Fruit fly (Drosophila melanogaster) whole organism, embryonic: ENCODE data around the gene CG7120.

ENCODE experiments used
- CG10366 ChIP-seq: fragments of 200-800 bp; sonication (Bioruptor generic); IDR thresholded peaks from 2 replicates; pipeline ENCODE4 v1.3.6; 2022; ENCODE audit warnings: missing biosample characterization, missing genetic modification characterization
- CG11247 ChIP-seq: fragments of 200-800 bp; sonication (Bioruptor generic); IDR thresholded peaks from 2 replicates; pipeline ENCODE4 v1.3.6; 2022; ENCODE audit warnings: missing biosample characterization, missing genetic modification characterization
- CG13894 ChIP-seq: fragments of 200-800 bp; sonication (Bioruptor generic); optimal IDR thresholded peaks from 3 replicates; lab custom pipeline; 2018; ENCODE audit warnings: missing biosample characterization, mild to moderate bottlenecking, missing genetic modification characterization, moderate library complexity
- CG14441 ChIP-seq: fragments of 200-800 bp; sonication (Bioruptor generic); IDR thresholded peaks from 2 replicates; pipeline ENCODE4 v1.3.6; 2022; ENCODE audit warnings: missing biosample characterization, missing genetic modification characterization
- CG15269 ChIP-seq: fragments of 200-800 bp; sonication (Bioruptor generic); optimal IDR thresholded peaks from 2 replicates; lab custom pipeline; 2018; ENCODE audit warnings: missing biosample characterization, mild to moderate bottlenecking, missing genetic modification characterization, moderate library complexity
- CG16815 ChIP-seq: fragments of 200-800 bp; sonication (Bioruptor generic); optimal IDR thresholded peaks from 3 replicates; lab custom pipeline; 2017; ENCODE audit warnings: missing biosample characterization, mild to moderate bottlenecking, missing genetic modification characterization
- CG2875 ChIP-seq: fragments of 200-800 bp; sonication (Bioruptor generic); optimal IDR thresholded peaks from 2 replicates; lab custom pipeline; 2017; ENCODE audit warnings: missing biosample characterization, mild to moderate bottlenecking, missing genetic modification characterization, missing genetic modification reagents
- CG6854 ChIP-seq: fragments of 200-800 bp; sonication (Bioruptor generic); optimal IDR thresholded peaks from 3 replicates; lab custom pipeline; 2017; ENCODE audit warnings: missing biosample characterization, mild to moderate bottlenecking, missing genetic modification characterization
- CG7372 ChIP-seq: fragments of 200-800 bp; sonication (Bioruptor generic); IDR thresholded peaks from 2 replicates; pipeline ENCODE4 v1.3.6; 2022; ENCODE audit warnings: missing biosample characterization, missing genetic modification characterization
- CG9932 ChIP-seq: fragments of 200-800 bp; sonication (Bioruptor generic); IDR thresholded peaks from 2 replicates; pipeline ENCODE4 v1.3.6; 2022; ENCODE audit warnings: missing biosample characterization, missing genetic modification characterization
- D19A ChIP-seq: fragments of 200-800 bp; optimal IDR thresholded peaks from 3 replicates; lab custom pipeline; 2019; ENCODE audit warnings: missing biosample characterization, mild to moderate bottlenecking, missing genetic modification characterization, moderate library complexity
- Deaf1 ChIP-seq: fragments of 200-800 bp; optimal IDR thresholded peaks from 3 replicates; lab custom pipeline; 2019; ENCODE audit warnings: missing biosample characterization, mild to moderate bottlenecking, missing genetic modification characterization, moderate library complexity
- Dip3 ChIP-seq: fragments of 200-800 bp; sonication (Bioruptor generic); optimal IDR thresholded peaks from 3 replicates; lab custom pipeline; 2016; ENCODE audit warnings: missing biosample characterization, missing genetic modification characterization
- E2f2 ChIP-seq: fragments of 200-800 bp; sonication (Bioruptor generic); IDR thresholded peaks from 2 replicates; pipeline ENCODE4 v1.3.6; 2022; ENCODE audit warnings: missing biosample characterization, missing genetic modification characterization
- HLH4C ChIP-seq: fragments of 200-800 bp; sonication (Bioruptor generic); IDR thresholded peaks from 3 replicates; pipeline ENCODE4 v1.3.6; 2022; ENCODE audit warnings: missing biosample characterization, missing genetic modification characterization; ENCODE audit not compliant: partially characterized antibody
- Hey ChIP-seq: fragments of 200-800 bp; sonication (Bioruptor generic); optimal IDR thresholded peaks from 3 replicates; lab custom pipeline; 2018; ENCODE audit warnings: missing biosample characterization, mild to moderate bottlenecking, missing genetic modification characterization
- MBD-R2 ChIP-seq: fragments of 200-800 bp; sonication (Bioruptor generic); IDR thresholded peaks from 2 replicates; pipeline ENCODE4 v1.3.6; 2022; ENCODE audit warnings: missing biosample characterization, missing genetic modification characterization
- Mad ChIP-seq: fragments of 200-800 bp; sonication (Bioruptor generic); optimal IDR thresholded peaks from 2 replicates; lab custom pipeline; 2016; ENCODE audit warnings: missing biosample characterization, missing genetic modification characterization
- Sry-β ChIP-seq: fragments of 200-800 bp; sonication (Bioruptor generic); optimal IDR thresholded peaks from 2 replicates; lab custom pipeline; 2018; ENCODE audit warnings: missing biosample characterization, mild to moderate bottlenecking, missing genetic modification characterization, moderate library complexity
- Trl ChIP-seq, 3 experiments: fragments of >200 bp in 2 of 3; fragments of 200-800 bp in 1 of 3; sonication (Bioruptor generic) in 1 of 3; optimal IDR thresholded peaks; 2 replicates in 1 of 3; 3 replicates in 2 of 3; lab custom pipeline; 2016 to 2017; ENCODE audit warnings: missing biosample characterization in 1 of 3, missing genetic modification characterization in 1 of 3
- bigmax ChIP-seq: fragments of 200-800 bp; sonication (Bioruptor generic); optimal IDR thresholded peaks from 2 replicates; lab custom pipeline; 2018; ENCODE audit warnings: missing biosample characterization, mild to moderate bottlenecking, missing genetic modification characterization
- bsh ChIP-seq, 2 experiments: fragments of 200-800 bp; sonication (Bioruptor generic); optimal IDR thresholded peaks; 2 replicates each; lab custom pipeline; 2017 to 2018; ENCODE audit warnings: mild to moderate bottlenecking in 2 of 2, missing biosample characterization in 2 of 2, missing genetic modification characterization in 2 of 2, moderate library complexity in 1 of 2
- corto ChIP-seq: fragments of 200-800 bp; sonication (Bioruptor generic); optimal IDR thresholded peaks from 2 replicates; lab custom pipeline; 2016; ENCODE audit warnings: missing biosample characterization, mild to moderate bottlenecking, missing genetic modification characterization, moderate library complexity
- crol ChIP-seq: fragments of 200-800 bp; sonication (Bioruptor generic); IDR thresholded peaks from 2 replicates; pipeline ENCODE4 v1.3.6; 2022; ENCODE audit warnings: missing biosample characterization, missing genetic modification characterization
- dimm ChIP-seq: fragments of 200-800 bp; sonication (Bioruptor generic); IDR thresholded peaks from 2 replicates; pipeline ENCODE4 v1.3.6; 2022; ENCODE audit warnings: missing biosample characterization, missing genetic modification characterization
- fd64A ChIP-seq: fragments of 200-800 bp; sonication (Bioruptor generic); optimal IDR thresholded peaks from 3 replicates; lab custom pipeline; 2018; ENCODE audit warnings: missing biosample characterization, mild to moderate bottlenecking, missing genetic modification characterization
- ftz-f1 ChIP-seq: fragments of 200-800 bp; sonication (Bioruptor generic); optimal IDR thresholded peaks from 2 replicates; lab custom pipeline; 2016; ENCODE audit warnings: missing biosample characterization, missing genetic modification characterization
- gce ChIP-seq: fragments of 200-800 bp; sonication (Bioruptor generic); IDR thresholded peaks from 3 replicates; pipeline ENCODE4 v1.3.6; 2022; ENCODE audit warnings: missing biosample characterization, missing genetic modification characterization
- gcm ChIP-seq: fragments of 200-800 bp; sonication (Bioruptor generic); optimal IDR thresholded peaks from 2 replicates; lab custom pipeline; 2019; ENCODE audit warnings: missing biosample characterization, mild to moderate bottlenecking, missing genetic modification characterization, moderate library complexity
- h ChIP-seq: fragments of >200 bp; optimal IDR thresholded peaks from 2 replicates; lab custom pipeline; 2017
- hbn ChIP-seq: fragments of 200-800 bp; sonication (Bioruptor generic); IDR thresholded peaks from 2 replicates; pipeline ENCODE4 v1.3.6; 2022; ENCODE audit warnings: missing biosample characterization, missing genetic modification characterization; ENCODE audit not compliant: partially characterized antibody
- ind ChIP-seq: fragments of 200-800 bp; sonication (Bioruptor generic); optimal IDR thresholded peaks from 3 replicates; lab custom pipeline; 2016; ENCODE audit warnings: missing biosample characterization, missing genetic modification characterization
- ken ChIP-seq: fragments of 200-800 bp; sonication (Bioruptor generic); IDR thresholded peaks from 3 replicates; pipeline ENCODE4 v1.3.6; 2022; ENCODE audit warnings: missing biosample characterization, missing genetic modification characterization
- lola ChIP-seq, 3 experiments: fragments of >200 bp in 2 of 3; fragments of 200-800 bp in 1 of 3; sonication (Bioruptor generic) in 1 of 3; optimal IDR thresholded peaks; 2 replicates each; lab custom pipeline; 2017 to 2019; ENCODE audit warnings: missing biosample characterization in 3 of 3, missing genetic modification characterization in 3 of 3, mild to moderate bottlenecking in 1 of 3, moderate library complexity in 1 of 3
- mirr ChIP-seq: fragments of 200-800 bp; sonication (Bioruptor generic); optimal IDR thresholded peaks from 3 replicates; lab custom pipeline; 2018; ENCODE audit warnings: missing biosample characterization, mild to moderate bottlenecking, missing genetic modification characterization
- mld ChIP-seq: fragments of 200-800 bp; sonication (Bioruptor generic); IDR thresholded peaks from 3 replicates; pipeline ENCODE4 v1.3.6; 2022; ENCODE audit warnings: missing biosample characterization, missing genetic modification characterization; ENCODE audit not compliant: partially characterized antibody
- nerfin-1 ChIP-seq: fragments of 200-800 bp; sonication (Bioruptor generic); optimal IDR thresholded peaks from 3 replicates; lab custom pipeline; 2019; ENCODE audit warnings: missing biosample characterization, mild to moderate bottlenecking, missing genetic modification characterization, moderate library complexity
- phol ChIP-seq: fragments of 200-800 bp; sonication (Bioruptor generic); optimal IDR thresholded peaks from 3 replicates; lab custom pipeline; 2018; ENCODE audit warnings: missing biosample characterization, mild to moderate bottlenecking, missing genetic modification characterization, moderate library complexity
- pnt ChIP-seq: fragments of 200-800 bp; sonication (Bioruptor generic); optimal IDR thresholded peaks from 3 replicates; lab custom pipeline; 2016; ENCODE audit warnings: missing biosample characterization, missing genetic modification characterization
- pzg ChIP-seq: fragments of 200-800 bp; sonication (Bioruptor generic); optimal IDR thresholded peaks from 3 replicates; lab custom pipeline; 2018; ENCODE audit warnings: missing biosample characterization, mild to moderate bottlenecking, missing genetic modification characterization, moderate library complexity
- sc ChIP-seq, 3 experiments: fragments of >200 bp in 2 of 3; fragments of 200-800 bp in 1 of 3; sonication (Bioruptor generic) in 1 of 3; optimal IDR thresholded peaks; 2 replicates in 2 of 3; 3 replicates in 1 of 3; lab custom pipeline; 2017; ENCODE audit warnings: mild to moderate bottlenecking in 1 of 3, missing biosample characterization in 1 of 3, missing genetic modification characterization in 1 of 3, missing genetic modification reagents in 1 of 3
- scrt ChIP-seq: fragments of 200-800 bp; sonication (Bioruptor generic); optimal IDR thresholded peaks from 2 replicates; lab custom pipeline; 2018; ENCODE audit warnings: missing biosample characterization, mild to moderate bottlenecking, missing genetic modification characterization, moderate library complexity
- sens-2 ChIP-seq: fragments of 200-800 bp; sonication (Bioruptor generic); IDR thresholded peaks from 2 replicates; pipeline ENCODE4 v1.3.6; 2022; ENCODE audit warnings: missing biosample characterization, missing genetic modification characterization
- sqz ChIP-seq: fragments of 200-800 bp; sonication (Bioruptor generic); optimal IDR thresholded peaks from 3 replicates; lab custom pipeline; 2018; ENCODE audit warnings: missing biosample characterization, mild to moderate bottlenecking, missing genetic modification characterization
- tll ChIP-seq, 2 experiments: fragments of 200-800 bp in 1 of 2; fragments of >200 bp in 1 of 2; sonication (Bioruptor generic) in 1 of 2; optimal IDR thresholded peaks; 2 replicates each; lab custom pipeline; 2017 to 2019; ENCODE audit warnings: missing biosample characterization in 2 of 2, missing genetic modification characterization in 2 of 2, mild to moderate bottlenecking in 1 of 2, moderate library complexity in 1 of 2
- yki ChIP-seq: fragments of >200 bp; optimal IDR thresholded peaks from 3 replicates; lab custom pipeline; 2018
- zf30C ChIP-seq: fragments of 200-800 bp; sonication (Bioruptor generic); optimal IDR thresholded peaks from 3 replicates; lab custom pipeline; 2018; ENCODE audit warnings: missing biosample characterization, mild to moderate bottlenecking, missing genetic modification characterization

CG7120 gene

dm6 chr3L:8346100-8346980 lies 49.5 kb upstream of the CG7120 start, which contains the start of the genes CG7182 and GAPcenA (continued):
- TF ChIP-seq CG10366 (GFP tag; lab: Robert Waterston, UW) (peak; percentile 44), Sry-β (GFP tag; lab: Kevin White, UChicago) (no peak), CG9932 (GFP tag; lab: Robert Waterston, UW) (peak; percentile 82), gce (GFP tag; lab: Robert Waterston, UW) (no peak), ken (GFP tag; lab: Robert Waterston, UW) (peak; percentile 46; the same call in 1 of the 3 replicates), CG11247 (GFP tag; lab: Robert Waterston, UW) (no peak), ind (GFP tag; lab: Kevin White, UChicago) (peak; percentile 71), dimm (GFP tag; lab: Robert Waterston, UW) (no peak), scrt (GFP tag; lab: Kevin White, UChicago) (peak; percentile 48), h (lab: Kevin White, UChicago) (no peak), pnt (no peak), CG7372 (GFP tag; lab: Robert Waterston, UW) (no peak; the same call in 1 of the 2 replicates), Hey (no peak), nerfin-1 (tag; lab: Kevin White, UChicago) (peak; percentile 67), sqz (peak; percentile 76), CG15269 (tag; lab: Kevin White, UChicago) (peak; percentile 76), fd64A (GFP tag; lab: Kevin White, UChicago) (no peak), sc (optimal IDR thresholded peaks at IDR 0.05; lab: Kevin White, UChicago) (no peak), sc (GFP tag; optimal IDR thresholded peaks at IDR 0.05; lab: Kevin White, UChicago) (peak; percentile 56), MBD-R2 (GFP tag; lab: Robert Waterston, UW) (peak; percentile 53), D19A (tag; lab: Kevin White, UChicago) (no peak), CG2875 (no peak), CG6854 (no peak), crol (peak; percentile 99), bigmax (GFP tag; lab: Kevin White, UChicago) (no peak), E2f2 (GFP tag; lab: Robert Waterston, UW) (peak; percentile 59), yki (lab: Kevin White, UChicago) (no peak), corto (GFP tag; lab: Kevin White, UChicago) (no peak), lola (GFP tag; optimal IDR thresholded peaks at IDR 0.05; lab: Kevin White, UChicago) (peak in 1 of 3 experiments; percentile 77), CG14441 (GFP tag; lab: Robert Waterston, UW) (no peak; the same call in 1 of the 2 replicates), hbn (GFP tag; lab: Robert Waterston, UW) (peak; percentile 40; the same call in 1 of the 2 replicates), CG16815 (GFP tag; lab: Kevin White, UChicago) (peak; percentile 35), Dip3 (peak; percentile 5), mld (GFP tag; lab: Robert Waterston, UW) (no peak), ftz-f1 (GFP tag; lab: Kevin White, UChicago) (peak; percentile 38), Mad (GFP tag; lab: Kevin White, UChicago) (no peak), Trl (optimal IDR thresholded peaks at IDR 0.05; lab: Kevin White, UChicago) (no peak), Trl (GFP tag; optimal IDR thresholded peaks at IDR 0.05; lab: Kevin White, UChicago) (peak; percentile 41), zf30C (GFP tag; lab: Kevin White, UChicago) (no peak), pzg (GFP tag; lab: Kevin White, UChicago) (peak; percentile 36), bsh (GFP tag; optimal IDR thresholded peaks at IDR 0.05; lab: Kevin White, UChicago) (peak in 1 of 2 experiments; percentile 56), mirr (GFP tag; lab: Kevin White, UChicago) (peak; percentile 36), Deaf1 (tag; lab: Kevin White, UChicago) (no peak), CG13894 (tag; lab: Kevin White, UChicago) (peak; percentile 71), tll (GFP tag; optimal IDR thresholded peaks at IDR 0.05; lab: Kevin White, UChicago) (peak in 1 of 2 experiments; percentile 4), gcm (no peak), HLH4C (GFP tag; lab: Robert Waterston, UW) (peak; percentile 59; the same call in 2 of the 3 replicates), phol (tag; lab: Kevin White, UChicago) (peak; percentile 77), sens-2 (GFP tag; lab: Robert Waterston, UW) (no peak)
